Fruit fly (Drosophila melanogaster) whole organism, embryonic: ENCODE results near the gene rut.

Experiments used
- B-H2 ChIP-seq: fragments of 200-800 bp; sonication (Bioruptor generic); optimal IDR thresholded peaks from 2 replicates; lab custom pipeline; 2018; ENCODE audit warnings: missing biosample characterization, mild to moderate bottlenecking, missing genetic modification characterization
- CG1024 ChIP-seq: fragments of 200-800 bp; sonication (Bioruptor generic); IDR thresholded peaks from 2 replicates; pipeline ENCODE4 v1.3.6; 2022; ENCODE audit warnings: missing biosample characterization, missing genetic modification characterization
- CG10979 ChIP-seq: fragments of 200-800 bp; sonication (Bioruptor generic); optimal IDR thresholded peaks from 2 replicates; lab custom pipeline; 2018; ENCODE audit warnings: missing biosample characterization, mild to moderate bottlenecking, missing genetic modification characterization, moderate library complexity
- CG11504 ChIP-seq: fragments of 200-800 bp; sonication (Bioruptor generic); optimal IDR thresholded peaks from 3 replicates; lab custom pipeline; 2019; ENCODE audit warnings: missing biosample characterization, mild to moderate bottlenecking, missing genetic modification characterization, moderate library complexity
- CG11696 ChIP-seq: fragments of 200-800 bp; sonication (Bioruptor generic); IDR thresholded peaks from 2 replicates; pipeline ENCODE4 v1.3.6; 2022; ENCODE audit warnings: missing biosample characterization, missing genetic modification characterization
- CG12769 ChIP-seq: fragments of 200-800 bp; sonication (Bioruptor generic); optimal IDR thresholded peaks from 2 replicates; lab custom pipeline; 2019; ENCODE audit warnings: missing biosample characterization, mild to moderate bottlenecking, missing genetic modification characterization, moderate library complexity
- CG13424 ChIP-seq: fragments of 200-800 bp; sonication (Bioruptor generic); optimal IDR thresholded peaks from 2 replicates; lab custom pipeline; 2019; ENCODE audit warnings: missing biosample characterization, mild to moderate bottlenecking, missing genetic modification characterization, moderate library complexity
- CG14710 ChIP-seq: fragments of 200-800 bp; sonication (Bioruptor generic); optimal IDR thresholded peaks from 3 replicates; lab custom pipeline; 2019; ENCODE audit warnings: missing biosample characterization, mild to moderate bottlenecking, missing genetic modification characterization, moderate library complexity
- CG1529 ChIP-seq: fragments of 200-800 bp; sonication (Bioruptor generic); optimal IDR thresholded peaks from 3 replicates; lab custom pipeline; 2018; ENCODE audit warnings: missing biosample characterization, missing genetic modification characterization
- CG2678 ChIP-seq: fragments of 200-800 bp; sonication (Bioruptor generic); optimal IDR thresholded peaks from 3 replicates; lab custom pipeline; 2019; ENCODE audit warnings: missing biosample characterization, mild to moderate bottlenecking, missing genetic modification characterization, moderate library complexity
- CG30020 ChIP-seq: fragments of 200-800 bp; optimal IDR thresholded peaks from 2 replicates; lab custom pipeline; 2019; ENCODE audit warnings: missing biosample characterization, mild to moderate bottlenecking, missing genetic modification characterization, moderate library complexity
- CG31388 ChIP-seq: fragments of 200-800 bp; sonication (Bioruptor generic); optimal IDR thresholded peaks from 2 replicates; lab custom pipeline; 2016; ENCODE audit warnings: missing biosample characterization, missing genetic modification characterization
- CG33213 ChIP-seq: fragments of 200-800 bp; sonication (Bioruptor generic); optimal IDR thresholded peaks from 3 replicates; lab custom pipeline; 2016; ENCODE audit warnings: missing biosample characterization, missing genetic modification characterization
- CG3995 ChIP-seq: fragments of 200-800 bp; sonication (Bioruptor generic); optimal IDR thresholded peaks from 3 replicates; lab custom pipeline; 2016; ENCODE audit warnings: missing biosample characterization, missing genetic modification characterization
- CG4328 ChIP-seq: fragments of 200-800 bp; sonication (Bioruptor generic); optimal IDR thresholded peaks from 3 replicates; lab custom pipeline; 2017; ENCODE audit warnings: missing biosample characterization, missing genetic modification reagents, missing genetic modification characterization
- CG5180 ChIP-seq: fragments of 200-800 bp; sonication (Bioruptor generic); optimal IDR thresholded peaks from 3 replicates; lab custom pipeline; 2017; ENCODE audit warnings: missing biosample characterization, missing genetic modification characterization, mild to moderate bottlenecking, moderate library complexity, missing genetic modification reagents
- CG6654 ChIP-seq: fragments of 200-800 bp; sonication (Bioruptor generic); optimal IDR thresholded peaks from 2 replicates; lab custom pipeline; 2017; ENCODE audit warnings: missing biosample characterization, mild to moderate bottlenecking, missing genetic modification characterization
- CG7556 ChIP-seq: fragments of 200-800 bp; sonication (Bioruptor generic); optimal IDR thresholded peaks from 2 replicates; lab custom pipeline; 2017; ENCODE audit warnings: missing biosample characterization, mild to moderate bottlenecking, missing genetic modification characterization
- CG8089 ChIP-seq: fragments of 200-800 bp; sonication (Bioruptor generic); optimal IDR thresholded peaks from 3 replicates; lab custom pipeline; 2016; ENCODE audit warnings: missing biosample characterization, missing genetic modification characterization
- CG8388 ChIP-seq: fragments of 200-800 bp; sonication (Bioruptor generic); optimal IDR thresholded peaks from 2 replicates; lab custom pipeline; 2019; ENCODE audit warnings: missing biosample characterization, mild to moderate bottlenecking, missing genetic modification characterization, moderate library complexity
- CG8944 ChIP-seq: fragments of 200-800 bp; sonication (Bioruptor generic); optimal IDR thresholded peaks from 3 replicates; lab custom pipeline; 2016; ENCODE audit warnings: missing biosample characterization, missing genetic modification characterization
- CoRest ChIP-seq: fragments of 200-800 bp; sonication (Bioruptor generic); optimal IDR thresholded peaks from 3 replicates; lab custom pipeline; 2018; ENCODE audit warnings: missing biosample characterization, mild to moderate bottlenecking, missing genetic modification characterization, moderate library complexity
- Dbx ChIP-seq: fragments of 200-800 bp; sonication (Bioruptor generic); IDR thresholded peaks from 3 replicates; pipeline ENCODE4 v1.3.6; 2022; ENCODE audit warnings: missing biosample characterization, missing genetic modification characterization
- Deaf1 ChIP-seq: fragments of 200-800 bp; optimal IDR thresholded peaks from 3 replicates; lab custom pipeline; 2019; ENCODE audit warnings: missing biosample characterization, mild to moderate bottlenecking, missing genetic modification characterization, moderate library complexity
- Dref ChIP-seq: fragments of 200-800 bp; sonication (Bioruptor generic); IDR thresholded peaks from 2 replicates; pipeline ENCODE4 v1.3.6; 2022; ENCODE audit warnings: missing biosample characterization, missing genetic modification characterization
- ERR ChIP-seq: fragments of 200-800 bp; sonication (Bioruptor generic); optimal IDR thresholded peaks from 2 replicates; lab custom pipeline; 2016; ENCODE audit warnings: missing biosample characterization, missing genetic modification characterization
- H15 ChIP-seq: fragments of 200-800 bp; sonication (Bioruptor generic); IDR thresholded peaks from 3 replicates; pipeline ENCODE4 v1.3.6; 2022; ENCODE audit warnings: missing biosample characterization, missing genetic modification characterization
- Hsf ChIP-seq: fragments of 200-800 bp; sonication (Bioruptor generic); optimal IDR thresholded peaks from 3 replicates; lab custom pipeline; 2016; ENCODE audit warnings: missing biosample characterization, missing genetic modification characterization
- Med ChIP-seq: fragments of 200-800 bp; sonication (Bioruptor generic); peaks from one replicate; lab custom pipeline; 2016; ENCODE audit warnings: missing biosample characterization, missing genetic modification characterization, mild to moderate bottlenecking, inconsistent platforms, moderate library complexity
- Nf-YA ChIP-seq: fragments of 200-800 bp; sonication (Bioruptor generic); IDR thresholded peaks from 2 replicates; pipeline ENCODE4 v1.3.6; 2022; ENCODE audit warnings: missing biosample characterization, missing genetic modification characterization
- Side ChIP-seq: fragments of 200-800 bp; sonication (Bioruptor generic); optimal IDR thresholded peaks from 2 replicates; lab custom pipeline; 2016; ENCODE audit warnings: missing biosample characterization, missing genetic modification characterization
- Sox100B ChIP-seq: fragments of 200-800 bp; sonication (Bioruptor generic); optimal IDR thresholded peaks from 3 replicates; lab custom pipeline; 2018; ENCODE audit warnings: missing biosample characterization, mild to moderate bottlenecking, missing genetic modification characterization
- Vsx1 ChIP-seq: fragments of 200-800 bp; sonication (Bioruptor generic); optimal IDR thresholded peaks from 2 replicates; lab custom pipeline; 2017; ENCODE audit warnings: missing biosample characterization, mild to moderate bottlenecking, missing genetic modification characterization, missing genetic modification reagents
- ac ChIP-seq: fragments of 200-800 bp; sonication (Bioruptor generic); optimal IDR thresholded peaks from 3 replicates; lab custom pipeline; 2017; ENCODE audit warnings: missing biosample characterization, mild to moderate bottlenecking, missing genetic modification characterization
- cas ChIP-seq: fragments of 200-800 bp; sonication (Bioruptor generic); IDR thresholded peaks from 2 replicates; pipeline ENCODE4 v1.3.6; 2022; ENCODE audit warnings: missing biosample characterization, missing genetic modification characterization
- chm ChIP-seq: fragments of 200-800 bp; sonication (Bioruptor generic); IDR thresholded peaks from 2 replicates; pipeline ENCODE4 v1.3.6; 2022; ENCODE audit warnings: missing biosample characterization, missing genetic modification characterization
- dimm ChIP-seq: fragments of 200-800 bp; sonication (Bioruptor generic); IDR thresholded peaks from 2 replicates; pipeline ENCODE4 v1.3.6; 2022; ENCODE audit warnings: missing biosample characterization, missing genetic modification characterization
- disco-r ChIP-seq: fragments of 200-800 bp; sonication (Bioruptor generic); optimal IDR thresholded peaks from 2 replicates; lab custom pipeline; 2016; ENCODE audit warnings: missing biosample characterization, missing genetic modification characterization
- fd96Cb ChIP-seq: fragments of 200-800 bp; sonication (Bioruptor generic); optimal IDR thresholded peaks from 2 replicates; lab custom pipeline; 2018; ENCODE audit warnings: missing biosample characterization, mild to moderate bottlenecking, missing genetic modification characterization, moderate library complexity
- h ChIP-seq: fragments of >200 bp; optimal IDR thresholded peaks from 2 replicates; lab custom pipeline; 2017
- ham ChIP-seq: fragments of 200-800 bp; sonication (Bioruptor generic); IDR thresholded peaks from 2 replicates; pipeline ENCODE4 v1.3.6; 2022; ENCODE audit warnings: missing biosample characterization, missing genetic modification characterization
- jing ChIP-seq: fragments of 200-800 bp; sonication (Bioruptor generic); optimal IDR thresholded peaks from 2 replicates; lab custom pipeline; 2018; ENCODE audit warnings: missing biosample characterization, mild to moderate bottlenecking, missing genetic modification characterization
- klu ChIP-seq: fragments of 200-800 bp; sonication (Bioruptor generic); IDR thresholded peaks from 2 replicates; pipeline ENCODE4 v1.3.6; 2022; ENCODE audit warnings: missing biosample characterization, missing genetic modification characterization
- kni ChIP-seq: fragments of 200-800 bp; sonication (Bioruptor generic); optimal IDR thresholded peaks from 3 replicates; lab custom pipeline; 2017; ENCODE audit warnings: mild to moderate bottlenecking, missing biosample characterization, missing genetic modification reagents, missing genetic modification characterization
- mirr ChIP-seq: fragments of 200-800 bp; sonication (Bioruptor generic); optimal IDR thresholded peaks from 3 replicates; lab custom pipeline; 2018; ENCODE audit warnings: missing biosample characterization, mild to moderate bottlenecking, missing genetic modification characterization
- nmo ChIP-seq: fragments of 200-800 bp; sonication (Bioruptor generic); optimal IDR thresholded peaks from 2 replicates; lab custom pipeline; 2018; ENCODE audit warnings: missing biosample characterization, mild to moderate bottlenecking, missing genetic modification characterization, moderate library complexity
- pfk ChIP-seq: fragments of 200-800 bp; sonication (Bioruptor generic); optimal IDR thresholded peaks from 2 replicates; lab custom pipeline; 2018; ENCODE audit warnings: missing biosample characterization, mild to moderate bottlenecking, missing genetic modification characterization, moderate library complexity
- phol ChIP-seq: fragments of 200-800 bp; sonication (Bioruptor generic); optimal IDR thresholded peaks from 3 replicates; lab custom pipeline; 2018; ENCODE audit warnings: missing biosample characterization, mild to moderate bottlenecking, missing genetic modification characterization, moderate library complexity
- ranshi ChIP-seq: fragments of 200-800 bp; sonication (Bioruptor generic); IDR thresholded peaks from 2 replicates; pipeline ENCODE4 v1.3.6; 2022; ENCODE audit warnings: missing biosample characterization, missing genetic modification characterization
- row ChIP-seq: fragments of 200-800 bp; sonication (Bioruptor generic); IDR thresholded peaks from 3 replicates; pipeline ENCODE4 v1.3.6; 2022; ENCODE audit warnings: missing biosample characterization, missing genetic modification characterization
- sob ChIP-seq: fragments of 200-800 bp; sonication (Bioruptor generic); IDR thresholded peaks from 2 replicates; pipeline ENCODE4 v1.3.6; 2022; ENCODE audit warnings: missing biosample characterization, missing genetic modification characterization
- unc-4 ChIP-seq: fragments of 200-800 bp; sonication (Bioruptor generic); IDR thresholded peaks from 2 replicates; pipeline ENCODE4 v1.3.6; 2022; ENCODE audit warnings: missing biosample characterization, missing genetic modification characterization; ENCODE audit not compliant: partially characterized antibody

rut gene

DNA sequence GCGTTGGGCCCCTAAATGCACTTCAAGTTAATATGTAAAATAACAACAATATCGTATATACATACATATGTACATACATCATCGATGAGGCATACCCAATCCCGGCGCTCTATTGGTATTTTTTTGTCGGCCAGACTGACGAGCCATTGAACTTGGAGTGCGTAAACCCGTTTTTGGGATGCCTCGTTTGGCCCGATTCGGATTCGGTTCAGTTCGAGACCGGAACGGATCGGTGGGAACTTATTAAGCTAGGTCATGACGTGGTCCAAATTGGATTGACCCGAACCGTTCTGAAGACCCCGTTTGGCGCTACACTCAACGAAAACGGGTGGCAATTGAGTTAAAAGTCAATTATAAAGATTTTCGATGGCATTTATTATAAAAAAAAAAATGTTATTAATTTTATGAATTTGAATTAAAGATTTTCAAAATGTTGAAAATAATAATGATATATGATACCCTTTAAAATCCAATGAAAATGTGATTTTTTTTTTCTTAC lies 20.3 kb upstream of the rut start:
- peak; percentile 51 for TF ChIP-seq CG14710 (tag; lab: Kevin White, UChicago)
- TF ChIP-seq CG8089 (GFP tag; lab: Kevin White, UChicago), result no peak
- TF ChIP-seq CG2678 (tag; lab: Kevin White, UChicago), result peak; percentile 53
- TF ChIP-seq klu (GFP tag; lab: Robert Waterston, UW), result no peak
- no peak for TF ChIP-seq ac (GFP tag; lab: Kevin White, UChicago)
- TF ChIP-seq Dref (GFP tag; lab: Robert Waterston, UW), result no peak
- no peak for TF ChIP-seq CG6654
- TF ChIP-seq sob (GFP tag; lab: Robert Waterston, UW), result no peak
- TF ChIP-seq unc-4 (GFP tag; lab: Robert Waterston, UW), result no peak
- peak; percentile 69 for TF ChIP-seq CG12769 (tag; lab: Kevin White, UChicago)
- TF ChIP-seq row (GFP tag; lab: Robert Waterston, UW), result no peak
- TF ChIP-seq Nf-YA (GFP tag; lab: Robert Waterston, UW), result no peak
- no peak for TF ChIP-seq H15 (GFP tag; lab: Robert Waterston, UW)
- no peak for TF ChIP-seq jing (GFP tag; lab: Kevin White, UChicago)
- TF ChIP-seq kni (GFP tag; lab: Kevin White, UChicago), result peak; percentile 45
- no peak for TF ChIP-seq CG1529 (GFP tag; lab: Kevin White, UChicago)
- no peak for TF ChIP-seq Hsf
- no peak for TF ChIP-seq ranshi (GFP tag; lab: Robert Waterston, UW)
- TF ChIP-seq CG13424 (tag; lab: Kevin White, UChicago), result peak; percentile 38
- TF ChIP-seq CG7556 (GFP tag; lab: Kevin White, UChicago), result peak; percentile 8
- TF ChIP-seq dimm (GFP tag; lab: Robert Waterston, UW), result no peak
- TF ChIP-seq CG8388, result peak; percentile 26
- TF ChIP-seq CG33213 (GFP tag; lab: Kevin White, UChicago), result no peak
- TF ChIP-seq CG5180, result no peak
- TF ChIP-seq CG4328 (GFP tag; lab: Kevin White, UChicago), result no peak
- no peak for TF ChIP-seq cas (GFP tag; lab: Robert Waterston, UW)
- TF ChIP-seq fd96Cb (tag; lab: Kevin White, UChicago), result peak; percentile 13
- no peak for TF ChIP-seq mirr
- no peak for TF ChIP-seq Dbx
- TF ChIP-seq h, result no peak
- no peak for TF ChIP-seq disco-r (GFP tag; lab: Kevin White, UChicago)
- TF ChIP-seq CG11504 (tag; lab: Kevin White, UChicago), result peak; percentile 41
- peak; percentile 68 for TF ChIP-seq CG10979
- TF ChIP-seq CG1024 (GFP tag; lab: Robert Waterston, UW), result no peak
- TF ChIP-seq ham (GFP tag; lab: Robert Waterston, UW), result no peak
- no peak for TF ChIP-seq CG11696
- no peak for TF ChIP-seq CG8944 (GFP tag; lab: Kevin White, UChicago)
- peak; percentile 18 for TF ChIP-seq Sox100B (GFP tag; lab: Kevin White, UChicago)
- TF ChIP-seq pfk (GFP tag; lab: Kevin White, UChicago), result no peak
- TF ChIP-seq Side, result no peak
- TF ChIP-seq CG31388 (GFP tag; lab: Kevin White, UChicago), result no peak
- TF ChIP-seq CG30020 (tag; lab: Kevin White, UChicago), result no peak
- TF ChIP-seq nmo (GFP tag; lab: Kevin White, UChicago), result peak; percentile 39
- TF ChIP-seq Vsx1 (GFP tag; lab: Kevin White, UChicago), result no peak
- peak; percentile 10 for TF ChIP-seq CoRest
- TF ChIP-seq Deaf1, result peak; percentile 52
- TF ChIP-seq phol (tag; lab: Kevin White, UChicago), result peak; percentile 39
- no peak for TF ChIP-seq ERR (GFP tag; lab: Kevin White, UChicago)
- no peak for TF ChIP-seq B-H2
- TF ChIP-seq chm (GFP tag; lab: Robert Waterston, UW), result no peak
- peak; percentile 51 for TF ChIP-seq Med (GFP tag; lab: Kevin White, UChicago)
- no peak for TF ChIP-seq CG3995 (GFP tag; lab: Kevin White, UChicago)
